Fruit fly (Drosophila melanogaster): ENCODE measurements around the gene Gr61a.

Gr61a gene

dm6 chr3L:804557-805260 lies 36.5 kb upstream of the Gr61a start (continued):
- no peak for TF ChIP-seq CG6854 (GFP tag; optimal IDR thresholded peaks at IDR 0.05)
- TF ChIP-seq topi (GFP tag; optimal IDR thresholded peaks at IDR 0.05), result peak; percentile 45
- peak; percentile 31 for TF ChIP-seq CG1621 (tag; optimal IDR thresholded peaks at IDR 0.05)
- peak; percentile 47 for TF ChIP-seq CG10669 (GFP tag; optimal IDR thresholded peaks at IDR 0.05)
- peak; percentile 15 for TF ChIP-seq CG34406 (GFP tag; optimal IDR thresholded peaks at IDR 0.05)
- TF ChIP-seq Eip75B (GFP tag; optimal IDR thresholded peaks at IDR 0.05), result peak; percentile 37
- TF ChIP-seq CG6276 (GFP tag; optimal IDR thresholded peaks at IDR 0.05), result no peak
- peak; percentile 29 for TF ChIP-seq CG10631 (GFP tag; optimal IDR thresholded peaks at IDR 0.05)
- peak; percentile 52 for TF ChIP-seq acj6 (GFP tag; optimal IDR thresholded peaks at IDR 0.05)
- peak; percentile 37 for TF ChIP-seq Smox (GFP tag; optimal IDR thresholded peaks at IDR 0.05)
- TF ChIP-seq vri (GFP tag; optimal IDR thresholded peaks at IDR 0.05), result peak; percentile 38
- TF ChIP-seq CG3919 (GFP tag; optimal IDR thresholded peaks at IDR 0.05), result peak; percentile 57
- TF ChIP-seq CG32006 (GFP tag; optimal IDR thresholded peaks at IDR 0.05), result peak; percentile 33
- no peak for TF ChIP-seq eg (GFP tag; IDR thresholded peaks at IDR 0.05)
- peak; percentile 65 for TF ChIP-seq Sox102F (GFP tag; optimal IDR thresholded peaks at IDR 0.05)
- TF ChIP-seq CG9139 (GFP tag; optimal IDR thresholded peaks at IDR 0.05), result no peak
- TF ChIP-seq CG31627 (GFP tag; optimal IDR thresholded peaks at IDR 0.05), result peak; percentile 42
- 0 out of 3 replicates have a peak, but pooled peaks have one; percentile 31 for TF ChIP-seq CG8119 (GFP tag; IDR thresholded peaks at IDR 0.05)
- peak; percentile 36 for TF ChIP-seq Hr4 (GFP tag; optimal IDR thresholded peaks at IDR 0.05)
- peak in 1 of 2 experiments; percentile 2 for TF ChIP-seq ss (GFP tag; optimal IDR thresholded peaks at IDR 0.05)
- no peak for TF ChIP-seq Ets21C (GFP tag; optimal IDR thresholded peaks at IDR 0.05)
- peak; percentile 18 for TF ChIP-seq CG7368 (GFP tag; optimal IDR thresholded peaks at IDR 0.05)
- no peak for TF ChIP-seq CG16779 (tag; optimal IDR thresholded peaks at IDR 0.05)
- peak; percentile 80 for TF ChIP-seq Eip78C (GFP tag)
- TF ChIP-seq Met (GFP tag; optimal IDR thresholded peaks at IDR 0.05), result peak; percentile 61
- no peak for TF ChIP-seq Eip93F (GFP tag; optimal IDR thresholded peaks at IDR 0.05)
- peak; percentile 61 for TF ChIP-seq pdm3 (GFP tag; optimal IDR thresholded peaks at IDR 0.05)
- peak; percentile 45 for TF ChIP-seq lz (GFP tag; optimal IDR thresholded peaks at IDR 0.05)
- peak; percentile 37 for TF ChIP-seq OdsH (GFP tag; optimal IDR thresholded peaks at IDR 0.05)

dm6 chr3L:805642-806218 lies 35.5 kb upstream of the Gr61a start:
- TF ChIP-seq dac (GFP tag; optimal IDR thresholded peaks at IDR 0.05), result peak; percentile 80
- no peak for TF ChIP-seq Eip93F (GFP tag; optimal IDR thresholded peaks at IDR 0.05)
- TF ChIP-seq CG34406 (GFP tag; optimal IDR thresholded peaks at IDR 0.05), result peak; percentile 56
- peak; percentile 41 to 53 for TF ChIP-seq ss (GFP tag; optimal IDR thresholded peaks at IDR 0.05)
- peak; percentile 74 for TF ChIP-seq net (GFP tag; optimal IDR thresholded peaks at IDR 0.05)
- TF ChIP-seq CG11294 (GFP tag; IDR thresholded peaks at IDR 0.05), result peak; percentile 85
- TF ChIP-seq pdm3 (GFP tag; optimal IDR thresholded peaks at IDR 0.05), result peak; percentile 75
- peak; percentile 79 for TF ChIP-seq CG16779 (tag; optimal IDR thresholded peaks at IDR 0.05)
- TF ChIP-seq CG6792 (GFP tag; optimal IDR thresholded peaks at IDR 0.05), result peak; percentile 63
- peak; percentile 71 for TF ChIP-seq OdsH (GFP tag; optimal IDR thresholded peaks at IDR 0.05)
- peak; percentile 51 for TF ChIP-seq CG1621 (tag; optimal IDR thresholded peaks at IDR 0.05)
- peak; percentile 49 for TF ChIP-seq CG6808 (GFP tag; optimal IDR thresholded peaks at IDR 0.05)
- TF ChIP-seq Hr39 (GFP tag; optimal IDR thresholded peaks at IDR 0.05), result peak; percentile 32
- TF ChIP-seq lz (GFP tag; optimal IDR thresholded peaks at IDR 0.05), result peak; percentile 66
- TF ChIP-seq Sox15 (GFP tag; optimal IDR thresholded peaks at IDR 0.05), result peak; percentile 35
- TF ChIP-seq CG6163 (GFP tag; IDR thresholded peaks at IDR 0.05), result peak; percentile 96
- TF ChIP-seq CG10669 (GFP tag; optimal IDR thresholded peaks at IDR 0.05), result peak; percentile 64
- peak; percentile 62 for TF ChIP-seq CG11762 (GFP tag; optimal IDR thresholded peaks at IDR 0.05; ENCODE audit: insufficient read depth)
- peak; percentile 27 for TF ChIP-seq fd59A (GFP tag; optimal IDR thresholded peaks at IDR 0.05)
- peak; percentile 36 for TF ChIP-seq Smox (GFP tag; optimal IDR thresholded peaks at IDR 0.05)
- TF ChIP-seq CG7368 (GFP tag; optimal IDR thresholded peaks at IDR 0.05), result peak; percentile 73
- peak; percentile 66 for TF ChIP-seq Met (GFP tag; optimal IDR thresholded peaks at IDR 0.05)
- TF ChIP-seq Ets96B (tag; optimal IDR thresholded peaks at IDR 0.05), result peak; percentile 76
- peak; percentile 89 for TF ChIP-seq Gug (GFP tag; IDR thresholded peaks at IDR 0.05)
- TF ChIP-seq CG32006 (GFP tag; optimal IDR thresholded peaks at IDR 0.05), result peak; percentile 91
- peak; percentile 36 for TF ChIP-seq CG9139 (GFP tag; optimal IDR thresholded peaks at IDR 0.05)
- peak; percentile 28 for TF ChIP-seq CG6854 (GFP tag; optimal IDR thresholded peaks at IDR 0.05)
- TF ChIP-seq vri (GFP tag; optimal IDR thresholded peaks at IDR 0.05), result no peak
- peak; percentile 77 for TF ChIP-seq svp (GFP tag)
- peak; percentile 93 for TF ChIP-seq Eip78C (GFP tag)
- no peak for TF ChIP-seq fkh (GFP tag; optimal IDR thresholded peaks at IDR 0.05)
- peak; percentile 23 for TF ChIP-seq CG11902 (GFP tag; optimal IDR thresholded peaks at IDR 0.05)
- peak; percentile 86 for TF ChIP-seq CG4318 (GFP tag; optimal IDR thresholded peaks at IDR 0.05)
- peak; percentile 20 for TF ChIP-seq Hr38 (GFP tag; optimal IDR thresholded peaks at IDR 0.05)
- peak; percentile 20 for TF ChIP-seq Sox102F (GFP tag; optimal IDR thresholded peaks at IDR 0.05)

Data from whole organism, prepupa.